Fruit fly (Drosophila melanogaster) whole organism, embryonic: ENCODE results near the gene CG7653.

Source experiments
- C15 ChIP-seq: fragments of 200-800 bp; sonication (Bioruptor generic); IDR thresholded peaks from 3 replicates; pipeline ENCODE4 v1.3.6; 2022; ENCODE audit warnings: missing biosample characterization, missing genetic modification characterization
- CG5180 ChIP-seq: fragments of 200-800 bp; sonication (Bioruptor generic); optimal IDR thresholded peaks from 3 replicates; lab custom pipeline; 2017; ENCODE audit warnings: missing biosample characterization, missing genetic modification characterization, mild to moderate bottlenecking, moderate library complexity, missing genetic modification reagents
- CG8478 ChIP-seq: fragments of >200 bp; optimal IDR thresholded peaks from 2 replicates; lab custom pipeline; 2018
- Fer1 ChIP-seq: fragments of 200-800 bp; sonication (Bioruptor generic); optimal IDR thresholded peaks from 2 replicates; lab custom pipeline; 2017; ENCODE audit warnings: missing biosample characterization, mild to moderate bottlenecking, missing genetic modification characterization
- Lim3 ChIP-seq: fragments of 200-800 bp; sonication (Bioruptor generic); IDR thresholded peaks from 2 replicates; pipeline ENCODE4 v1.3.6; 2022; ENCODE audit warnings: missing biosample characterization, missing genetic modification characterization
- ranshi ChIP-seq: fragments of 200-800 bp; sonication (Bioruptor generic); IDR thresholded peaks from 2 replicates; pipeline ENCODE4 v1.3.6; 2022; ENCODE audit warnings: missing biosample characterization, missing genetic modification characterization
- tna ChIP-seq: fragments of 200-800 bp; sonication (Bioruptor generic); IDR thresholded peaks from 2 replicates; pipeline ENCODE4 v1.3.6; 2022; ENCODE audit warnings: missing biosample characterization, missing genetic modification characterization; ENCODE audit not compliant: partially characterized antibody

dm6 chr2L:15913674-15914037, 33.7 kb upstream of the CG7653 start:
- no peak for TF ChIP-seq C15 (GFP tag; lab: Robert Waterston, UW)
- TF ChIP-seq ranshi, result no peak
- TF ChIP-seq CG8478 (lab: Kevin White, UChicago), result no peak
- TF ChIP-seq Lim3 (GFP tag; lab: Robert Waterston, UW), result no peak
- no peak for TF ChIP-seq CG5180 (GFP tag; lab: Kevin White, UChicago)
- no peak for TF ChIP-seq tna (GFP tag; lab: Robert Waterston, UW)
- no peak for TF ChIP-seq Fer1 (GFP tag; lab: Kevin White, UChicago)
